Worm (Caenorhabditis elegans) whole organism, L4 larva: Measurements from ENCODE around the gene C27D6.1.

ENCODE experiments used
- D1046.2 ChIP-seq: fragments of 200-800 bp; sonication (Bioruptor generic); IDR thresholded peaks from 2 replicates; pipeline ENCODE4 v1.3.6; 2022; ENCODE audit warnings: missing genetic modification characterization, missing compliant biosample characterization
- F10B5.3 ChIP-seq: sonication (generic microtip); optimal IDR thresholded peaks from 2 replicates; lab custom pipeline; 2016; ENCODE audit warnings: mild to moderate bottlenecking, missing genetic modification characterization, missing compliant biosample characterization
- F37D6.2 ChIP-seq: sonication (generic microtip); optimal IDR thresholded peaks from 2 replicates; lab custom pipeline; 2016; ENCODE audit warnings: mild to moderate bottlenecking, missing genetic modification characterization, missing compliant biosample characterization
- T20F7.1 ChIP-seq: fragments of 200-800 bp; sonication (Bioruptor generic); optimal IDR thresholded peaks from 2 replicates; lab custom pipeline; 2018; ENCODE audit warnings: mild to moderate bottlenecking, missing genetic modification characterization, missing compliant biosample characterization
- Y5F2A.4 ChIP-seq: fragments of 200-800 bp; sonication (Bioruptor generic); optimal IDR thresholded peaks from 2 replicates; lab custom pipeline; 2018; ENCODE audit warnings: mild to moderate bottlenecking, missing genetic modification characterization, missing compliant biosample characterization
- Y75B8A.6 ChIP-seq: fragments of 200-800 bp; sonication (Bioruptor generic); IDR thresholded peaks from 2 replicates; pipeline ENCODE4 v1.3.6; 2022; ENCODE audit warnings: missing genetic modification reagents, missing genetic modification characterization, missing compliant biosample characterization
- ZK337.2 ChIP-seq: fragments of 200-800 bp; sonication (Bioruptor generic); IDR thresholded peaks from 2 replicates; pipeline ENCODE4 v1.3.6; 2022; ENCODE audit warnings: missing genetic modification reagents, missing genetic modification characterization, missing compliant biosample characterization
- arid-1 ChIP-seq: fragments of 200-800 bp; sonication (Bioruptor generic); conservative IDR thresholded peaks from 2 replicates; pipeline ENCODE4 v1.3.6; 2022; ENCODE audit warnings: missing genetic modification reagents, missing genetic modification characterization, missing compliant biosample characterization
- ceh-44 ChIP-seq: fragments of 200-800 bp; sonication (Bioruptor generic); IDR thresholded peaks from 2 replicates; pipeline ENCODE4 v1.3.6; 2022; ENCODE audit warnings: missing genetic modification reagents, missing genetic modification characterization, missing compliant biosample characterization
- ces-1 ChIP-seq: fragments of 150-350 bp; sonication (generic microtip); optimal IDR thresholded peaks from 4 replicates; lab custom pipeline; 2014; ENCODE audit warnings: missing biosample characterization, missing genetic modification reagents, missing genetic modification characterization
- daf-12 ChIP-seq: fragments of 150-350 bp; optimal IDR thresholded peaks from 2 replicates; lab custom pipeline; 2014; ENCODE audit warnings: missing biosample characterization, missing genetic modification reagents, missing genetic modification characterization
- daf-16 ChIP-seq, 3 experiments: sonication (generic microtip); optimal IDR thresholded peaks; 2 replicates each; lab custom pipeline; 2016 to 2017; ENCODE audit warnings: missing genetic modification characterization in 3 of 3, missing genetic modification reagents in 3 of 3, mild to moderate bottlenecking in 2 of 3, missing compliant biosample characterization in 2 of 3, missing biosample characterization in 1 of 3, moderate library complexity in 1 of 3
- daf-19 ChIP-seq: fragments of 200-800 bp; sonication (Bioruptor generic); conservative IDR thresholded peaks from 2 replicates; pipeline ENCODE4 v1.3.6; 2022; ENCODE audit warnings: missing genetic modification characterization, missing compliant biosample characterization
- daf-8 ChIP-seq: fragments of 200-800 bp; sonication (Bioruptor generic); IDR thresholded peaks from 2 replicates; pipeline ENCODE4 v1.3.6; 2022; ENCODE audit warnings: missing genetic modification characterization, missing compliant biosample characterization
- dmd-8 ChIP-seq: fragments of 200-800 bp; sonication (Bioruptor generic); IDR thresholded peaks from 2 replicates; pipeline ENCODE4 v1.3.6; 2022; ENCODE audit warnings: missing genetic modification characterization, missing compliant biosample characterization
- dmd-9 ChIP-seq: fragments of 200-800 bp; sonication (Bioruptor generic); IDR thresholded peaks from 2 replicates; pipeline ENCODE4 v1.3.6; 2022; ENCODE audit warnings: missing genetic modification reagents, missing genetic modification characterization, missing compliant biosample characterization
- dpl-1 ChIP-seq: fragments of 150-350 bp; optimal IDR thresholded peaks from 2 replicates; lab custom pipeline; 2014; ENCODE audit warnings: missing biosample characterization, missing genetic modification reagents, missing genetic modification characterization
- duxl-1 ChIP-seq: sonication (generic microtip); optimal IDR thresholded peaks from 2 replicates; lab custom pipeline; 2016; ENCODE audit warnings: mild to moderate bottlenecking, missing genetic modification characterization, moderate library complexity, missing compliant biosample characterization; ENCODE audit not compliant: poor library complexity
- hif-1 ChIP-seq, 2 experiments: sonication (generic microtip); optimal IDR thresholded peaks; 2 replicates each; lab custom pipeline; 2016 to 2017; ENCODE audit warnings: missing compliant biosample characterization in 2 of 2, missing genetic modification characterization in 2 of 2, missing genetic modification reagents in 2 of 2, missing genotype in 2 of 2, mild to moderate bottlenecking in 1 of 2
- hlh-30 ChIP-seq: sonication (generic microtip); optimal IDR thresholded peaks from 2 replicates; lab custom pipeline; 2017; ENCODE audit warnings: antibody characterized with exemption, mild to moderate bottlenecking, missing genetic modification characterization, missing compliant biosample characterization; ENCODE audit not compliant: insufficient read depth
- lin-1 ChIP-seq: fragments of 200-800 bp; sonication (Bioruptor generic); IDR thresholded peaks from 2 replicates; pipeline ENCODE4 v1.3.6; 2022; ENCODE audit warnings: missing genetic modification reagents, missing genetic modification characterization, missing compliant biosample characterization
- lin-38 ChIP-seq: fragments of 200-800 bp; sonication (Bioruptor generic); IDR thresholded peaks from 2 replicates; pipeline ENCODE4 v1.3.6; 2022; ENCODE audit warnings: missing genetic modification reagents, missing genetic modification characterization, missing compliant biosample characterization
- lin-39 ChIP-seq: fragments of 150-350 bp; optimal IDR thresholded peaks from 2 replicates; lab custom pipeline; 2014; ENCODE audit warnings: missing biosample characterization, missing genetic modification reagents, missing genetic modification characterization
- madf-5 ChIP-seq, 2 experiments: fragments of 200-800 bp; sonication (Bioruptor generic); IDR thresholded peaks; 2 replicates each; pipeline ENCODE4 v1.3.6; 2022; ENCODE audit warnings: missing compliant biosample characterization in 2 of 2, missing genetic modification characterization in 2 of 2
- madf-9 ChIP-seq: fragments of 200-800 bp; sonication (Bioruptor generic); conservative IDR thresholded peaks from 2 replicates; pipeline ENCODE4 v1.3.6; 2022; ENCODE audit warnings: missing genetic modification reagents, missing genetic modification characterization, missing compliant biosample characterization
- mdl-1 ChIP-seq, 2 experiments: fragments of 150-350 bp in 1 of 2; sonication (generic microtip) in 1 of 2; optimal IDR thresholded peaks; 2 replicates each; lab custom pipeline; 2014 to 2017; ENCODE audit warnings: missing biosample characterization in 2 of 2, missing genetic modification characterization in 2 of 2
- mdt-29 ChIP-seq: fragments of 200-800 bp; sonication (Bioruptor generic); IDR thresholded peaks from 2 replicates; pipeline ENCODE4 v1.3.6; 2022; ENCODE audit warnings: missing genetic modification reagents, missing genetic modification characterization, missing compliant biosample characterization
- mxl-3 ChIP-seq: fragments of 200-800 bp; sonication (Bioruptor generic); optimal IDR thresholded peaks from 2 replicates; lab custom pipeline; 2018; ENCODE audit warnings: mild to moderate bottlenecking, missing genetic modification characterization, missing compliant biosample characterization
- nhr-10 ChIP-seq: fragments of 150-350 bp; optimal IDR thresholded peaks from 2 replicates; lab custom pipeline; 2014; ENCODE audit warnings: missing biosample characterization, missing genetic modification characterization
- nhr-102 ChIP-seq: sonication (generic microtip); optimal IDR thresholded peaks from 2 replicates; lab custom pipeline; 2016; ENCODE audit warnings: mild to moderate bottlenecking, missing genetic modification characterization, moderate library complexity, missing compliant biosample characterization
- nhr-237 ChIP-seq: sonication (generic microtip); optimal IDR thresholded peaks from 2 replicates; lab custom pipeline; 2017; ENCODE audit warnings: missing biosample characterization, missing genetic modification characterization
- nhr-25 ChIP-seq: sonication (generic microtip); optimal IDR thresholded peaks from 2 replicates; lab custom pipeline; 2017; ENCODE audit warnings: missing genetic modification characterization, mild to moderate bottlenecking, missing compliant biosample characterization, antibody characterized with exemption, moderate library complexity, borderline replicate concordance; ENCODE audit not compliant: insufficient read depth
- nhr-6 ChIP-seq: fragments of 150-350 bp; optimal IDR thresholded peaks from 2 replicates; lab custom pipeline; 2014; ENCODE audit warnings: missing biosample characterization, missing genetic modification characterization
- nhr-76 ChIP-seq: fragments of 150-350 bp; optimal IDR thresholded peaks from 2 replicates; lab custom pipeline; 2014; ENCODE audit warnings: missing biosample characterization, missing genetic modification characterization
- pha-4 ChIP-seq, 2 experiments: fragments of 150-350 bp in 1 of 2; fragments of 200-800 bp in 1 of 2; sonication (Bioruptor generic) in 1 of 2; IDR thresholded peaks in 1 of 2; optimal IDR thresholded peaks in 1 of 2; 2 replicates each; pipeline versions ENCODE4 v1.3.6 to Lab custom; 2014 to 2022; ENCODE audit warnings: missing genetic modification characterization in 2 of 2, missing genetic modification reagents in 2 of 2, missing biosample characterization in 1 of 2, missing compliant biosample characterization in 1 of 2
- pqm-1 ChIP-seq: sonication (generic microtip); optimal IDR thresholded peaks from 2 replicates; lab custom pipeline; 2017; ENCODE audit warnings: missing biosample characterization, missing genetic modification characterization
- saeg-2 ChIP-seq: fragments of 200-800 bp; sonication (Bioruptor generic); IDR thresholded peaks from 2 replicates; pipeline ENCODE4 v1.3.6; 2022; ENCODE audit warnings: missing genetic modification reagents, missing genetic modification characterization, missing compliant biosample characterization
- sdz-12 ChIP-seq: fragments of 200-800 bp; sonication (Bioruptor generic); optimal IDR thresholded peaks from 2 replicates; lab custom pipeline; 2018; ENCODE audit warnings: mild to moderate bottlenecking, missing genetic modification characterization, missing compliant biosample characterization
- snpc-1.2 ChIP-seq: fragments of 200-800 bp; sonication (Bioruptor generic); IDR thresholded peaks from 2 replicates; pipeline ENCODE4 v1.3.6; 2022; ENCODE audit warnings: missing genetic modification reagents, missing genetic modification characterization, missing compliant biosample characterization
- snpc-4 ChIP-seq: fragments of 150-350 bp; optimal IDR thresholded peaks from 2 replicates; lab custom pipeline; 2014; ENCODE audit warnings: missing biosample characterization, missing genetic modification characterization
- tra-1 ChIP-seq: fragments of 200-800 bp; sonication (Bioruptor generic); IDR thresholded peaks from 2 replicates; pipeline ENCODE4 v1.3.6; 2022; ENCODE audit warnings: missing genetic modification reagents, missing genetic modification characterization, missing compliant biosample characterization
- unc-130 ChIP-seq: sonication (generic microtip); optimal IDR thresholded peaks from 2 replicates; lab custom pipeline; 2016; ENCODE audit warnings: missing genetic modification reagents, missing genetic modification characterization, missing compliant biosample characterization
- unc-39 ChIP-seq: sonication (generic microtip); optimal IDR thresholded peaks from 2 replicates; lab custom pipeline; 2017; ENCODE audit warnings: missing biosample characterization, missing genetic modification characterization
- vab-7 ChIP-seq: fragments of 200-800 bp; sonication (Bioruptor generic); IDR thresholded peaks from 2 replicates; pipeline ENCODE4 v1.3.6; 2022; ENCODE audit warnings: missing genetic modification reagents, missing genetic modification characterization, missing compliant biosample characterization
- zip-2 ChIP-seq: fragments of 150-350 bp; optimal IDR thresholded peaks from 2 replicates; lab custom pipeline; 2014; ENCODE audit warnings: missing biosample characterization, missing genetic modification characterization
- ztf-11 ChIP-seq: fragments of 150-350 bp; optimal IDR thresholded peaks from 2 replicates; lab custom pipeline; 2014; ENCODE audit warnings: missing biosample characterization, missing genetic modification characterization

The C27D6.1 gene

DNA sequence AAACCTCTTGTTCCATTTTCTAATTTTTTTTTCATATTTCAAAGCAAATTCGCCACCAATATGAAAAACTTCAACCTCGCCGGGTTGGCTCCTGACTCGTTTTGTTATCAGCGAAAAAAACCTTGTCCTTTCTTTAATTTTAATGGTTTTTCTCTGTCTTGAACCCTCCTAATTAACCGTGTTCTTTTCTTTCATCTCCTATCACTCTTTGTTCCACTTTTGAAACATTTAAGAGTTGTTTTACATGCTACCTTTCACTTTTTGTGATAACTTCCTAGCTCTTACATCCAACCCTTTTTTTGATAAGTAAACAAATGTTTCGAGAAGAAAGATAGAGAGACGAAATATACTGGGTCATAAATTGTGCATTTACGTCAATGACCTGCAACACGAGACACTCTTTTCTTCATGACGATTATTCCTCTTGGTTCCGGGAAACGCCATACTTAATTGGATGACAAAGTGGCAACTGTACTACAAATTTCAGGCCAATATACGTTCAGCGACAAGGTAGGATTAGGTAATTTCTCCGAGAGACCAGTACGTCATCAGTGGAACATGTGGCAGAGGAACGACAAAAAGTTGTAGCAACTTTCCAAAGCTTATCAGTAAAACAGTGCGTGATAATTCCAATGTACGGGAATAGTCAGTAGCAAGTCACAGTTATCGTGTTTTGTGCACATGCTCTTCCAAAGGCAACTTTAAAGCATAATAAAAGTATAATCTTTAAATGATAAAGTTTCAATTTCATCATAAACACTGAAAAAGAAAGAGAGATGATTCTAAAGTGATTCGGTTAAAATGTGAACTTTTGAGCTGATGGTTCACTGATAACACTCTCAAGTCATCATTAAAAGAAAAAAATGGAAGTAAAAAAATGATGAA lies 12.4 kb downstream of the C27D6.1 start (continued):
- TF ChIP-seq F10B5.3 (tag; lab: Kevin White, UChicago) (no peak), nhr-102 (tag; lab: Kevin White, UChicago) (peak; percentile 51), nhr-10 (tag; lab: Kevin White, UChicago) (no peak), daf-19 (GFP tag; lab: Robert Waterston, UW) (no peak), vab-7 (GFP tag; lab: Robert Waterston, UW) (no peak), zip-2 (tag; lab: Kevin White, UChicago) (no peak), sdz-12 (GFP tag; lab: Kevin White, UChicago) (no peak), ZK337.2 (GFP tag; lab: Robert Waterston, UW) (no peak), dmd-8 (GFP tag; lab: Robert Waterston, UW) (no peak), Y5F2A.4 (GFP tag; lab: Kevin White, UChicago) (no peak), nhr-25 (no peak), madf-5 (GFP tag; IDR thresholded peaks at IDR 0.05; lab: Robert Waterston, UW) (no peak), dpl-1 (no peak), tra-1 (GFP tag; lab: Robert Waterston, UW) (peak; percentile 79), mdt-29 (GFP tag; lab: Robert Waterston, UW) (no peak), snpc-1.2 (GFP tag; lab: Robert Waterston, UW) (no peak), daf-16 (GFP tag; optimal IDR thresholded peaks at IDR 0.05; lab: Kevin White, UChicago) (no peak), daf-16 (tag; optimal IDR thresholded peaks at IDR 0.05; lab: Kevin White, UChicago) (peak; percentile 77), unc-39 (tag; lab: Kevin White, UChicago) (no peak), lin-39 (tag; lab: Kevin White, UChicago) (no peak), ces-1 (GFP tag; lab: Kevin White, UChicago) (no peak), duxl-1 (peak; percentile 5), lin-1 (GFP tag; lab: Robert Waterston, UW) (no peak), F37D6.2 (tag; lab: Kevin White, UChicago) (no peak), daf-12 (tag; lab: Kevin White, UChicago) (no peak), madf-9 (GFP tag; lab: Robert Waterston, UW) (no peak), dmd-9 (GFP tag; lab: Robert Waterston, UW) (no peak), hif-1 (tag; optimal IDR thresholded peaks at IDR 0.05; lab: Kevin White, UChicago) (peak in 1 of 2 experiments; percentile 10), ceh-44 (no peak), saeg-2 (GFP tag; lab: Robert Waterston, UW) (no peak), pqm-1 (tag; lab: Kevin White, UChicago) (peak; percentile 86)

DNA sequence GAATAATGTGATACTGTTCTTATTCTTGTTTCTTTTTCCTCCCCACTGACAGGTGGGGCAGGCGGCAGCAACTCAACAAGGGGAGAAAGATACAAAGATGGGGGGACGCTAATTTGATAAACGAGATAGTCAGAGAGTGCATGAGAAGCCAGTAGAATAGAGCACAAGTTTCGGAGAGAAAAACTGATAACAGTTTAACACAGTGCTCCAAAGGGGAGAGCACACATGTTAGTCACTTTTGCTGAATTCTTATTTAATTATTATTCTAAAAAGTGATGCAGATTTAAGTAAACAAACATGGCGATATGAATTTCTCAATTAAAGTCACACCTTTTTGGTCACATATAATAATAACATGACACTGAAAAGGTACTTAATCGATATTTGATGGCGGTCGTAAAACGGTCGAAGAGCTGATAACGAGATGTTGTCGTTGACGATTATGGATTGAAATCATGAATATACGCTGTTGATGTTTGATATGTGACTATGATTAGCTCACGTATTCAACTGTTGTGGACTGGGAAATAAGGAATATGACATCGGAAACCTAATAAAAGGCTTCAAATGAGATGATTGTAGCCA lies 13.5 kb downstream of the C27D6.1 start:
- TF ChIP-seq tra-1 (GFP tag; lab: Robert Waterston, UW) (peak; percentile 35; the same call in 1 of the 2 replicates), lin-38 (GFP tag; lab: Robert Waterston, UW) (no peak), nhr-6 (no peak), snpc-4 (tag; lab: Kevin White, UChicago) (no peak), ztf-11 (tag; lab: Kevin White, UChicago) (no peak), daf-12 (tag; lab: Kevin White, UChicago) (no peak), mdl-1 (tag; optimal IDR thresholded peaks at IDR 0.05; lab: Kevin White, UChicago) (peak in 1 of 2 experiments; percentile 39), unc-130 (GFP tag; lab: Kevin White, UChicago) (no peak), ZK337.2 (GFP tag; lab: Robert Waterston, UW) (no peak), nhr-237 (tag; lab: Kevin White, UChicago) (no peak), hlh-30 (tag; lab: Kevin White, UChicago) (peak; percentile 35), T20F7.1 (GFP tag; lab: Kevin White, UChicago) (no peak), duxl-1 (no peak), arid-1 (GFP tag; lab: Robert Waterston, UW) (no peak), pha-4 (GFP tag; IDR thresholded peaks at IDR 0.05; lab: Robert Waterston, UW) (peak; percentile 43; the same call in 1 of the 2 replicates), pha-4 (tag; optimal IDR thresholded peaks at IDR 0.05; lab: Kevin White, UChicago) (no peak), mxl-3 (GFP tag; lab: Kevin White, UChicago) (no peak), nhr-76 (tag; lab: Kevin White, UChicago) (no peak), Y75B8A.6 (no peak), daf-8 (GFP tag; lab: Robert Waterston, UW) (no peak), dmd-9 (GFP tag; lab: Robert Waterston, UW) (no peak), D1046.2 (GFP tag; lab: Robert Waterston, UW) (no peak), dpl-1 (no peak)
